Worm (Caenorhabditis elegans) whole organism, young adult: Measurements from ENCODE around the gene folt-3.

ENCODE experiments used
- B0035.1 ChIP-seq: sonication (generic microtip); optimal IDR thresholded peaks from 2 replicates; lab custom pipeline; 2016; ENCODE audit warnings: missing genetic modification characterization, mild to moderate bottlenecking, missing compliant biosample characterization, missing genotype, missing genetic modification reagents
- B0261.1 ChIP-seq: sonication (generic microtip); optimal IDR thresholded peaks from 2 replicates; lab custom pipeline; 2016; ENCODE audit warnings: mild to moderate bottlenecking, missing genetic modification characterization, moderate library complexity, missing compliant biosample characterization
- F10E7.11 ChIP-seq: sonication (generic microtip); optimal IDR thresholded peaks from 2 replicates; lab custom pipeline; 2017; ENCODE audit warnings: mild to moderate bottlenecking, missing genetic modification characterization, moderate library complexity, missing compliant biosample characterization
- F37B4.10 ChIP-seq: fragments of 200-800 bp; sonication (Bioruptor generic); IDR thresholded peaks from 2 replicates; pipeline ENCODE4 v1.3.6; 2022; ENCODE audit warnings: missing genetic modification characterization, missing compliant biosample characterization
- F39B2.1 ChIP-seq: fragments of 200-800 bp; sonication (Bioruptor generic); IDR thresholded peaks from 2 replicates; pipeline ENCODE4 v1.3.6; 2022; ENCODE audit warnings: missing genetic modification reagents, missing genetic modification characterization, missing compliant biosample characterization
- F49E8.2 ChIP-seq: sonication (generic microtip); optimal IDR thresholded peaks from 3 replicates; lab custom pipeline; 2017; ENCODE audit warnings: missing genetic modification characterization, mild to moderate bottlenecking, missing compliant biosample characterization, antibody characterized with exemption, moderate library complexity; ENCODE audit not compliant: insufficient read depth
- F52B5.7 ChIP-seq: sonication (generic microtip); optimal IDR thresholded peaks from 2 replicates; lab custom pipeline; 2016; ENCODE audit warnings: mild to moderate bottlenecking, missing genetic modification characterization, missing compliant biosample characterization
- F55B11.4 ChIP-seq: sonication (generic microtip); optimal IDR thresholded peaks from 2 replicates; lab custom pipeline; 2016; ENCODE audit warnings: missing compliant biosample characterization, missing genetic modification characterization, borderline replicate concordance; ENCODE audit not compliant: insufficient read depth
- Y53G8AR.9 ChIP-seq: fragments of 200-800 bp; sonication (Bioruptor generic); conservative IDR thresholded peaks from 2 replicates; pipeline ENCODE4 v1.3.6; 2022; ENCODE audit warnings: missing genetic modification reagents, missing genetic modification characterization, missing compliant biosample characterization
- Y56A3A.18 ChIP-seq: fragments of 200-800 bp; sonication (Bioruptor generic); IDR thresholded peaks from 2 replicates; pipeline ENCODE4 v1.3.6; 2022; ENCODE audit warnings: missing genetic modification reagents, missing genetic modification characterization, missing compliant biosample characterization
- Y67H2A.10 ChIP-seq: fragments of 200-800 bp; sonication (Bioruptor generic); conservative IDR thresholded peaks from 2 replicates; pipeline ENCODE4 v1.3.6; 2022; ENCODE audit warnings: missing genetic modification reagents, missing genetic modification characterization, missing compliant biosample characterization
- attf-5 ChIP-seq: fragments of 200-800 bp; sonication (Bioruptor generic); optimal IDR thresholded peaks from 2 replicates; lab custom pipeline; 2018; ENCODE audit warnings: mild to moderate bottlenecking, missing genetic modification characterization, missing compliant biosample characterization
- bed-1 ChIP-seq: fragments of 200-800 bp; sonication (Bioruptor generic); IDR thresholded peaks from 2 replicates; pipeline ENCODE4 v1.3.6; 2022; ENCODE audit warnings: missing genetic modification reagents, missing genetic modification characterization, missing compliant biosample characterization
- ccch-3 ChIP-seq: fragments of 200-800 bp; sonication (Bioruptor generic); optimal IDR thresholded peaks from 2 replicates; lab custom pipeline; 2018; ENCODE audit warnings: mild to moderate bottlenecking, missing genetic modification characterization, missing compliant biosample characterization
- cebp-1 ChIP-seq, 2 experiments: fragments of 200-800 bp in 1 of 2; sonication (Bioruptor generic) in 1 of 2; sonication (generic microtip) in 1 of 2; IDR thresholded peaks in 1 of 2; optimal IDR thresholded peaks in 1 of 2; 2 replicates each; pipeline versions ENCODE4 v1.3.6 to Lab custom; 2017 to 2022; ENCODE audit warnings: missing compliant biosample characterization in 2 of 2, missing genetic modification characterization in 2 of 2, mild to moderate bottlenecking in 1 of 2, missing genetic modification reagents in 1 of 2, moderate library complexity in 1 of 2
- ceh-91 ChIP-seq: fragments of 200-800 bp; sonication (Bioruptor generic); IDR thresholded peaks from 2 replicates; pipeline ENCODE4 v1.3.6; 2022; ENCODE audit warnings: missing genetic modification reagents, missing genetic modification characterization, missing compliant biosample characterization
- dpff-1 ChIP-seq: sonication (generic microtip); optimal IDR thresholded peaks from 2 replicates; lab custom pipeline; 2017; ENCODE audit warnings: mild to moderate bottlenecking, missing genetic modification characterization, missing compliant biosample characterization
- efl-1 ChIP-seq: fragments of 150-350 bp; optimal IDR thresholded peaks from 2 replicates; lab custom pipeline; 2014; ENCODE audit warnings: missing biosample characterization, missing genetic modification reagents, missing genetic modification characterization
- egl-18 ChIP-seq: fragments of 200-800 bp; sonication (Bioruptor generic); IDR thresholded peaks from 2 replicates; pipeline ENCODE4 v1.3.6; 2022; ENCODE audit warnings: missing genetic modification reagents, missing genetic modification characterization, missing compliant biosample characterization
- egl-44 ChIP-seq: fragments of 200-800 bp; sonication (Bioruptor generic); IDR thresholded peaks from 2 replicates; pipeline ENCODE4 v1.3.6; 2022; ENCODE audit warnings: missing genetic modification reagents, missing genetic modification characterization, missing compliant biosample characterization
- fkh-3 ChIP-seq: sonication (generic microtip); optimal IDR thresholded peaks from 2 replicates; lab custom pipeline; 2016; ENCODE audit warnings: mild to moderate bottlenecking, missing genetic modification characterization, missing compliant biosample characterization
- him-1 ChIP-seq: sonication (generic microtip); optimal IDR thresholded peaks from 2 replicates; lab custom pipeline; 2016; ENCODE audit warnings: missing genotype, missing genetic modification reagents, missing genetic modification characterization, missing compliant biosample characterization
- hrde-1 ChIP-seq: sonication (generic microtip); optimal IDR thresholded peaks from 2 replicates; lab custom pipeline; 2016; ENCODE audit warnings: missing genetic modification characterization, mild to moderate bottlenecking, missing compliant biosample characterization, moderate library complexity, missing genotype, missing genetic modification reagents, borderline replicate concordance
- let-607 ChIP-seq, 2 experiments: fragments of 200-800 bp in 1 of 2; sonication (Bioruptor generic) in 1 of 2; sonication (generic microtip) in 1 of 2; optimal IDR thresholded peaks; 2 replicates each; lab custom pipeline; 2016 to 2018; ENCODE audit warnings: mild to moderate bottlenecking in 2 of 2, missing compliant biosample characterization in 2 of 2, missing genetic modification characterization in 2 of 2, moderate library complexity in 2 of 2, missing genotype in 1 of 2
- lin-35 ChIP-seq, 3 experiments: fragments of 150-350 bp in 2 of 3; sonication (generic microtip) in 1 of 3; optimal IDR thresholded peaks; 2 replicates each; lab custom pipeline; 2014 to 2018; ENCODE audit warnings: missing biosample characterization in 3 of 3, missing genetic modification characterization in 3 of 3, missing genetic modification reagents in 3 of 3
- lsl-1 ChIP-seq: fragments of 200-800 bp; sonication (Bioruptor generic); optimal IDR thresholded peaks from 2 replicates; lab custom pipeline; 2018; ENCODE audit warnings: mild to moderate bottlenecking, missing genetic modification characterization, moderate library complexity, missing compliant biosample characterization
- madf-6 ChIP-seq: fragments of 200-800 bp; sonication (Bioruptor generic); IDR thresholded peaks from 2 replicates; pipeline ENCODE4 v1.3.6; 2022; ENCODE audit warnings: missing genetic modification reagents, missing genetic modification characterization, missing compliant biosample characterization
- mel-28 ChIP-seq: sonication (generic microtip); optimal IDR thresholded peaks from 2 replicates; lab custom pipeline; 2016; ENCODE audit warnings: borderline replicate concordance, mild to moderate bottlenecking, missing genetic modification characterization, missing compliant biosample characterization
- mes-4 ChIP-seq: sonication (generic microtip); optimal IDR thresholded peaks from 2 replicates; lab custom pipeline; 2016; ENCODE audit warnings: missing genotype, missing genetic modification characterization, missing compliant biosample characterization
- nhr-27 ChIP-seq: fragments of 200-800 bp; sonication (Bioruptor generic); optimal IDR thresholded peaks from 2 replicates; lab custom pipeline; 2018; ENCODE audit warnings: mild to moderate bottlenecking, missing genetic modification characterization, moderate library complexity, missing compliant biosample characterization
- nhr-80 ChIP-seq: sonication (generic microtip); optimal IDR thresholded peaks from 2 replicates; lab custom pipeline; 2016; ENCODE audit warnings: missing genetic modification characterization, missing compliant biosample characterization
- rec-8 ChIP-seq, 2 experiments: sonication (generic microtip); optimal IDR thresholded peaks; 2 replicates each; lab custom pipeline; 2016; ENCODE audit warnings: mild to moderate bottlenecking in 2 of 2, missing genetic modification characterization in 2 of 2, missing genetic modification reagents in 2 of 2, missing genotype in 2 of 2, missing biosample characterization in 1 of 2, missing compliant biosample characterization in 1 of 2, moderate library complexity in 1 of 2
- repo-1 ChIP-seq: sonication (generic microtip); optimal IDR thresholded peaks from 2 replicates; lab custom pipeline; 2017; ENCODE audit warnings: mild to moderate bottlenecking, missing genetic modification characterization, missing compliant biosample characterization
- sdz-38 ChIP-seq: sonication (generic microtip); optimal IDR thresholded peaks from 2 replicates; lab custom pipeline; 2016; ENCODE audit warnings: missing genotype, missing genetic modification characterization, missing compliant biosample characterization
- snpc-1.3 ChIP-seq: sonication (generic microtip); optimal IDR thresholded peaks from 2 replicates; lab custom pipeline; 2017; ENCODE audit warnings: missing genetic modification characterization, mild to moderate bottlenecking, missing compliant biosample characterization, antibody characterized with exemption, moderate library complexity, missing genotype, missing genetic modification reagents; ENCODE audit not compliant: insufficient read depth
- tlf-1 ChIP-seq: fragments of 200-800 bp; sonication (Bioruptor generic); optimal IDR thresholded peaks from 2 replicates; lab custom pipeline; 2018; ENCODE audit warnings: mild to moderate bottlenecking, missing genetic modification characterization, missing compliant biosample characterization
- unc-130 ChIP-seq: sonication (generic microtip); optimal IDR thresholded peaks from 2 replicates; lab custom pipeline; 2016; ENCODE audit warnings: missing genetic modification reagents, missing genetic modification characterization, missing compliant biosample characterization
- zim-3 ChIP-seq: sonication (generic microtip); optimal IDR thresholded peaks from 2 replicates; lab custom pipeline; 2017; ENCODE audit warnings: mild to moderate bottlenecking, missing genetic modification characterization, moderate library complexity, missing compliant biosample characterization
- ztf-22 ChIP-seq: fragments of 200-800 bp; sonication (Bioruptor generic); optimal IDR thresholded peaks from 2 replicates; lab custom pipeline; 2018; ENCODE audit warnings: mild to moderate bottlenecking, missing genetic modification characterization, moderate library complexity, missing compliant biosample characterization
- ztf-26 ChIP-seq: sonication (generic microtip); optimal IDR thresholded peaks from 2 replicates; lab custom pipeline; 2017; ENCODE audit warnings: missing genetic modification characterization, missing compliant biosample characterization
- ztf-28 ChIP-seq: fragments of 200-800 bp; sonication (Bioruptor generic); IDR thresholded peaks from 2 replicates; pipeline ENCODE4 v1.3.6; 2022; ENCODE audit warnings: missing genetic modification reagents, missing genetic modification characterization, missing compliant biosample characterization
- ztf-3 ChIP-seq: fragments of 200-800 bp; sonication (Bioruptor generic); optimal IDR thresholded peaks from 2 replicates; lab custom pipeline; 2018; ENCODE audit warnings: mild to moderate bottlenecking, missing genetic modification characterization, missing compliant biosample characterization
- ztf-6 ChIP-seq: fragments of 200-800 bp; sonication (Bioruptor generic); IDR thresholded peaks from 2 replicates; pipeline ENCODE4 v1.3.6; 2022; ENCODE audit warnings: missing genetic modification reagents, missing genetic modification characterization, missing compliant biosample characterization

folt-3 gene

ce11 chrV:7558693-7559092, 50.9 kb downstream of the folt-3 start, which contains the start of gene ets-7:
Gene ets-7, minus strand, starts transcription at chrV:7558793.
- no peak for TF ChIP-seq mel-28 (tag; lab: Kevin White, UChicago)
- no peak for TF ChIP-seq F37B4.10 (GFP tag; lab: Robert Waterston, UW)
- no peak for TF ChIP-seq lsl-1 (GFP tag; lab: Kevin White, UChicago)
- no peak for TF ChIP-seq ztf-22 (GFP tag; lab: Kevin White, UChicago)
- TF ChIP-seq ztf-3 (GFP tag; lab: Kevin White, UChicago), result no peak
- TF ChIP-seq bed-1 (GFP tag; lab: Robert Waterston, UW), result no peak
- TF ChIP-seq fkh-3 (tag; lab: Kevin White, UChicago), result no peak
- no peak for TF ChIP-seq ztf-6 (GFP tag; lab: Robert Waterston, UW)
- TF ChIP-seq F39B2.1 (GFP tag; lab: Robert Waterston, UW), result no peak
- TF ChIP-seq ztf-28 (GFP tag; lab: Robert Waterston, UW), result no peak
- TF ChIP-seq lin-35 (GFP tag; optimal IDR thresholded peaks at IDR 0.05; lab: Kevin White, UChicago), result no peak
- TF ChIP-seq repo-1 (tag; lab: Kevin White, UChicago), result no peak
- TF ChIP-seq B0035.1 (tag; lab: Kevin White, UChicago), result no peak
- no peak for TF ChIP-seq rec-8 (tag; optimal IDR thresholded peaks at IDR 0.05; lab: Kevin White, UChicago)
- no peak for TF ChIP-seq B0261.1 (tag; lab: Kevin White, UChicago)
- TF ChIP-seq let-607 (tag; optimal IDR thresholded peaks at IDR 0.05; lab: Kevin White, UChicago), result no peak

- TF ChIP-seq tlf-1 (GFP tag; lab: Kevin White, UChicago), result no peak
- no peak for TF ChIP-seq mes-4 (tag; lab: Kevin White, UChicago)
- no peak for TF ChIP-seq zim-3
- TF ChIP-seq unc-130 (GFP tag; lab: Kevin White, UChicago), result no peak
- no peak for TF ChIP-seq egl-18 (GFP tag; lab: Robert Waterston, UW)
- TF ChIP-seq egl-44 (GFP tag; lab: Robert Waterston, UW), result no peak
- TF ChIP-seq F10E7.11 (tag; lab: Kevin White, UChicago), result no peak
- no peak for TF ChIP-seq hrde-1
- TF ChIP-seq mel-28 (tag; lab: Kevin White, UChicago), result no peak
- TF ChIP-seq sdz-38 (tag; lab: Kevin White, UChicago), result no peak
- TF ChIP-seq attf-5, result no peak
- TF ChIP-seq dpff-1 (tag; lab: Kevin White, UChicago), result no peak
- TF ChIP-seq F49E8.2 (tag; lab: Kevin White, UChicago), result no peak
- TF ChIP-seq snpc-1.3, result no peak
- no peak for TF ChIP-seq repo-1 (tag; lab: Kevin White, UChicago)
- no peak for TF ChIP-seq efl-1 (GFP tag; lab: Kevin White, UChicago)
- TF ChIP-seq ccch-3 (GFP tag; lab: Kevin White, UChicago), result no peak
- TF ChIP-seq ceh-91 (GFP tag; lab: Robert Waterston, UW), result no peak
- no peak for TF ChIP-seq ztf-26
Measured at ce11 chrV:7555875-7556274, 53.7 kb downstream of the folt-3 start.

- TF ChIP-seq madf-6 (GFP tag; lab: Robert Waterston, UW), result no peak
- no peak for TF ChIP-seq F55B11.4 (tag; lab: Kevin White, UChicago)
- TF ChIP-seq nhr-27 (tag; lab: Kevin White, UChicago), result no peak
- TF ChIP-seq F52B5.7 (tag; lab: Kevin White, UChicago), result no peak
- no peak for TF ChIP-seq Y53G8AR.9
- TF ChIP-seq him-1 (tag; lab: Kevin White, UChicago), result no peak
- no peak for TF ChIP-seq Y56A3A.18 (GFP tag; lab: Robert Waterston, UW)
- no peak for TF ChIP-seq cebp-1 (GFP tag; IDR thresholded peaks at IDR 0.05; lab: Robert Waterston, UW)
- TF ChIP-seq cebp-1 (tag; optimal IDR thresholded peaks at IDR 0.05; lab: Kevin White, UChicago), result no peak
- TF ChIP-seq Y67H2A.10, result no peak
- TF ChIP-seq nhr-80 (tag; lab: Kevin White, UChicago), result no peak
Measured at ce11 chrV:7553873-7554362, 55.6 kb downstream of the folt-3 start, which contains the start of gene ttr-10. Gene ttr-10, minus strand, starts transcription at chrV:7553923.
